Worm (Caenorhabditis elegans) whole organism, mixed stage, embryonic: Measurements from ENCODE around the gene C34B4.4.

Experiments
- lin-13 ChIP-seq: fragments of 150-350 bp; optimal IDR thresholded peaks from 2 replicates; lab custom pipeline; 2014; ENCODE audit warnings: missing biosample characterization, missing genetic modification characterization
- nhr-12 ChIP-seq: fragments of 150-350 bp; optimal IDR thresholded peaks from 2 replicates; lab custom pipeline; 2014; ENCODE audit warnings: missing biosample characterization, missing genetic modification characterization
- ztf-11 ChIP-seq: fragments of 150-350 bp; optimal IDR thresholded peaks from 2 replicates; lab custom pipeline; 2014; ENCODE audit warnings: missing biosample characterization, missing genetic modification characterization

DNA sequence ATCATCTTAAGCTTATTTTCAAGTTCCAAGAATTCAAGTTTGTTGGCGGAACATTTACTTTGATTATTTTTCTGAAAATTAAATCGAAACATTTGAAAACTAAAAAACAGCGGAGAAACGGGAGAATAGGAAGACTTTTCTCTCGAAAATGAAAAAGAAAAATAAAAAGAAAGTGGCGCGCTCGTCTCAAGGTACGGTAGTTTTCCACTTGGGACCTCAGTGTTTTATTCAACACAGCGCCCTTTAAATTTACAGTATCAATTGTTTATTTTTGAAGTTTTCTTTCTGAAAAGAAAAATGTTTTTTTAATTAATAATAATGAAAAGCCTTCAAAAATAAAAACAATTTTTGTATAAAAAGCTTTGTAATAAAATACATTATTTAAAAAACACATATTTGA is 41.3 kb downstream of the C34B4.4 start:
- TF ChIP-seq ztf-11 (tag; lab: Kevin White, UChicago) (no peak), nhr-12 (tag; lab: Kevin White, UChicago) (no peak), lin-13 (tag; lab: Kevin White, UChicago) (no peak)
